Fruit fly (Drosophila melanogaster): ENCODE measurements around the gene danr.

DNA sequence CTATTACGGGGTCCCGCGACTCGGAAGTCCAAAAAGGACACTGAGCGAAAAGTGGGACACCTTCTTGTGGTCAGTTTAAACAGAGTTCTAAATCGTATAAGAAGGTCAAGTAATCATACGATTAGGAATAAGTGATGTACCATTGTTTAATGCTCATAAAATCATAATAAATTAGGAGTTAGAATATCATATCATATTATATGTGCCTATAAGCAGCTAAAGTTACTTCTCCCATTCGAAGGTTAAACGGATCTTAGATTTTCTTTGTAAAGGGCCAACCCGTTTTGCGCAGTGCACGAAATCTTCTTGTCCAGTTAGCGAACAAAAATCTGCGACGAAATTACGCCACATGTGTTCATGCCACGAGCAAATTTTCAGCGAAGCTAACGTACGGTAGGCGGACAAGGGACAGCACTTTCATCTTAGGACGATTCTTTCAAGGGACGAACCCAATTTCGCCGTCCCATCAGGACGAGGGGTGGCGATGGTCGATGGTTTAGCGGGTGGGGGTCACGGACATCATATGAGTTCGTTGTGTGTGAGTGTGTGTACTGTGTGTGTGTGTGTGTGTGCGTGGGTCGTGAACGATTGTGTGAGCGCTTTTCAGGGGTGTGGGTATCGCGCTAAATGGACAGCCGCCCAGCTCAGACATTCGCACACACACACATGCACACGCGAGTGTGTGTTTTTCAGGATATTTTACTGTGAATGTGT, 30.5 kb downstream of the danr start:
- TF ChIP-seq CG10348 (GFP tag; IDR thresholded peaks at IDR 0.05): no peak
- no peak for TF ChIP-seq CG34367 (tag; optimal IDR thresholded peaks at IDR 0.05)
- TF ChIP-seq CG14655 (GFP tag; optimal IDR thresholded peaks at IDR 0.05): no peak
- TF ChIP-seq Pif1B (GFP tag; optimal IDR thresholded peaks at IDR 0.05): no peak
- no peak for TF ChIP-seq Pif1A (GFP tag; optimal IDR thresholded peaks at IDR 0.05)
- no peak for TF ChIP-seq Snoo (tag; optimal IDR thresholded peaks at IDR 0.05)
- no peak for TF ChIP-seq gl (tag; optimal IDR thresholded peaks at IDR 0.05)
- TF ChIP-seq CG17806 (tag; optimal IDR thresholded peaks at IDR 0.05): no peak
- no peak for TF ChIP-seq CG8301 (tag; optimal IDR thresholded peaks at IDR 0.05)
- no peak for TF ChIP-seq CG15710 (tag; optimal IDR thresholded peaks at IDR 0.05)
- TF ChIP-seq fd96Ca (GFP tag; IDR thresholded peaks at IDR 0.05): no peak
- no peak for TF ChIP-seq CG13204 (GFP tag; optimal IDR thresholded peaks at IDR 0.05)
